1 fruit fly cellular context compared by ENCODE assay signal in genomic region chr3R:21632930-21633780, dm6.
A peak's percentile ranks its signal among the peaks of the same experiment; 100 is the strongest.
TF ChIP-seq lines count a peak whose summit lies in the region.

No protein-coding gene starts in this region.

TF ChIP-seq in whole organism, embryonic, 481 proteins besides CTCF, POLR2A, EP300 and RAD21 (continued from another document and continues in another):
- TF ChIP-seq H15 (GFP tag; IDR thresholded peaks at IDR 0.05; lab: Robert Waterston, UW) = no peak
- peak; percentile 8 for TF ChIP-seq odd (GFP tag; optimal IDR thresholded peaks at IDR 0.05; lab: Kevin White, UChicago)
- TF ChIP-seq CG13624 (GFP tag; optimal IDR thresholded peaks at IDR 0.05; lab: Kevin White, UChicago) = no peak
- TF ChIP-seq slbo (GFP tag; IDR thresholded peaks at IDR 0.05; lab: Robert Waterston, UW) = no peak
- TF ChIP-seq chn (GFP tag; optimal IDR thresholded peaks at IDR 0.05; lab: Kevin White, UChicago) = peak; percentile 29
- TF ChIP-seq CG1647 (GFP tag; optimal IDR thresholded peaks at IDR 0.05; lab: Kevin White, UChicago) = no peak
- peak; percentile 66 for TF ChIP-seq CG33557 (GFP tag; optimal IDR thresholded peaks at IDR 0.05; lab: Kevin White, UChicago)
- no peak for TF ChIP-seq ara (GFP tag; IDR thresholded peaks at IDR 0.05; lab: Robert Waterston, UW)
- peak; percentile 27 for TF ChIP-seq CG2120 (GFP tag; optimal IDR thresholded peaks at IDR 0.05; lab: Kevin White, UChicago)
- TF ChIP-seq Lim3 (GFP tag; IDR thresholded peaks at IDR 0.05; lab: Robert Waterston, UW) = no peak
- peak; percentile 64 for TF ChIP-seq CG11504 (tag; optimal IDR thresholded peaks at IDR 0.05; lab: Kevin White, UChicago)
- TF ChIP-seq Hmx (GFP tag; optimal IDR thresholded peaks at IDR 0.05; lab: Kevin White, UChicago) = no peak
- TF ChIP-seq tap (tag; optimal IDR thresholded peaks at IDR 0.05; lab: Kevin White, UChicago) = peak; percentile 64
- no peak for TF ChIP-seq Usf (GFP tag; optimal IDR thresholded peaks at IDR 0.05; lab: Kevin White, UChicago)
- no peak for TF ChIP-seq sqz (GFP tag; optimal IDR thresholded peaks at IDR 0.05; lab: Kevin White, UChicago)
- TF ChIP-seq HmgZ (tag; optimal IDR thresholded peaks at IDR 0.05; lab: Kevin White, UChicago) = no peak
- TF ChIP-seq CG12659 (GFP tag; optimal IDR thresholded peaks at IDR 0.05; lab: Kevin White, UChicago) = no peak
- peak; percentile 52 for TF ChIP-seq CG1529 (GFP tag; optimal IDR thresholded peaks at IDR 0.05; lab: Kevin White, UChicago)
- no peak for TF ChIP-seq Atf-2 (GFP tag; optimal IDR thresholded peaks at IDR 0.05; lab: Kevin White, UChicago)
- TF ChIP-seq CG17359 (tag; optimal IDR thresholded peaks at IDR 0.05; lab: Kevin White, UChicago) = peak; percentile 39
- TF ChIP-seq Meics (GFP tag; optimal IDR thresholded peaks at IDR 0.05; lab: Kevin White, UChicago) = no peak
- no peak for TF ChIP-seq trh (GFP tag; optimal IDR thresholded peaks at IDR 0.05; lab: Kevin White, UChicago)
- no peak for TF ChIP-seq Adf1 (GFP tag; IDR thresholded peaks at IDR 0.05; lab: Robert Waterston, UW)
- TF ChIP-seq gro (GFP tag; optimal IDR thresholded peaks at IDR 0.05; lab: Kevin White, UChicago) = no peak
- no peak for TF ChIP-seq usp (GFP tag; optimal IDR thresholded peaks at IDR 0.05; lab: Kevin White, UChicago)
- peak; percentile 44 for TF ChIP-seq CG6254 (GFP tag; optimal IDR thresholded peaks at IDR 0.05; lab: Kevin White, UChicago)
- TF ChIP-seq tna (GFP tag; IDR thresholded peaks at IDR 0.05; lab: Robert Waterston, UW; ENCODE audit: partially characterized antibody) = no peak
- TF ChIP-seq tio (GFP tag; optimal IDR thresholded peaks at IDR 0.05; lab: Kevin White, UChicago) = peak; percentile 26
- no peak for TF ChIP-seq jigr1 (GFP tag; IDR thresholded peaks at IDR 0.05; lab: Robert Waterston, UW)
- TF ChIP-seq tgo (GFP tag; IDR thresholded peaks at IDR 0.05; lab: Robert Waterston, UW) = no peak
- TF ChIP-seq ewg (GFP tag; optimal IDR thresholded peaks at IDR 0.05; lab: Kevin White, UChicago) = no peak
- TF ChIP-seq CG4360 (GFP tag; IDR thresholded peaks at IDR 0.05; lab: Robert Waterston, UW) = no peak
- TF ChIP-seq esg (GFP tag; conservative IDR thresholded peaks at IDR 0.05; lab: Robert Waterston, UW) = no peak
- peak in 1 of 2 experiments; percentile 52 for TF ChIP-seq crp (GFP tag; optimal IDR thresholded peaks at IDR 0.05; lab: Kevin White, UChicago)
- TF ChIP-seq unpg (GFP tag; optimal IDR thresholded peaks at IDR 0.05; lab: Kevin White, UChicago) = peak; percentile 36
- TF ChIP-seq ci (GFP tag; IDR thresholded peaks at IDR 0.05; lab: Robert Waterston, UW) = no peak
- TF ChIP-seq her (GFP tag; optimal IDR thresholded peaks at IDR 0.05; lab: Kevin White, UChicago) = no peak
- TF ChIP-seq Xrp1 (GFP tag; IDR thresholded peaks at IDR 0.05; lab: Robert Waterston, UW) = no peak
- no peak for TF ChIP-seq salm (tag; optimal IDR thresholded peaks at IDR 0.05; lab: Kevin White, UChicago)
- no peak for TF ChIP-seq CG2889 (GFP tag; IDR thresholded peaks at IDR 0.05; lab: Robert Waterston, UW)
- TF ChIP-seq CG10431 (GFP tag; optimal IDR thresholded peaks at IDR 0.05; lab: Kevin White, UChicago) = peak; percentile 63
- TF ChIP-seq sug (tag; optimal IDR thresholded peaks at IDR 0.05; lab: Kevin White, UChicago) = peak; percentile 10
- no peak for TF ChIP-seq slp2 (GFP tag; optimal IDR thresholded peaks at IDR 0.05; lab: Kevin White, UChicago)
- no peak for TF ChIP-seq CG7963 (GFP tag; IDR thresholded peaks at IDR 0.05; lab: Robert Waterston, UW; ENCODE audit: partially characterized antibody)
- no peak for TF ChIP-seq CkIIα-i1 (GFP tag; IDR thresholded peaks at IDR 0.05; lab: Robert Waterston, UW)
- TF ChIP-seq CG12236 (GFP tag; optimal IDR thresholded peaks at IDR 0.05; lab: Kevin White, UChicago) = no peak
- TF ChIP-seq knrl (GFP tag; IDR thresholded peaks at IDR 0.05; lab: Robert Waterston, UW; ENCODE audit: partially characterized antibody) = no peak
- peak; percentile 78 for TF ChIP-seq gem (tag; optimal IDR thresholded peaks at IDR 0.05; lab: Kevin White, UChicago)
- no peak for TF ChIP-seq twi (tag; optimal IDR thresholded peaks at IDR 0.05; lab: Kevin White, UChicago)
- no peak for TF ChIP-seq ham (GFP tag; IDR thresholded peaks at IDR 0.05; lab: Robert Waterston, UW)
- TF ChIP-seq p53 (GFP tag; optimal IDR thresholded peaks at IDR 0.05; lab: Kevin White, UChicago) = no peak
- no peak for TF ChIP-seq jing (GFP tag; optimal IDR thresholded peaks at IDR 0.05; lab: Kevin White, UChicago)
- no peak for TF ChIP-seq CG11696 (GFP tag; IDR thresholded peaks at IDR 0.05; lab: Robert Waterston, UW)
- no peak for TF ChIP-seq Tbp (GFP tag; optimal IDR thresholded peaks at IDR 0.05; lab: Kevin White, UChicago)
- TF ChIP-seq CG10543 (GFP tag; optimal IDR thresholded peaks at IDR 0.05; lab: Kevin White, UChicago) = no peak
- no peak for TF ChIP-seq bab2 (GFP tag; optimal IDR thresholded peaks at IDR 0.05; lab: Kevin White, UChicago)
- no peak for TF ChIP-seq CG3065 (GFP tag; optimal IDR thresholded peaks at IDR 0.05; lab: Kevin White, UChicago)
- peak; percentile 14 for TF ChIP-seq CG2875 (GFP tag; optimal IDR thresholded peaks at IDR 0.05; lab: Kevin White, UChicago)
- TF ChIP-seq CG12219 (GFP tag; optimal IDR thresholded peaks at IDR 0.05; lab: Kevin White, UChicago) = no peak
- no peak for TF ChIP-seq CG12744 (GFP tag; optimal IDR thresholded peaks at IDR 0.05; lab: Kevin White, UChicago)
- TF ChIP-seq h (optimal IDR thresholded peaks at IDR 0.05; lab: Kevin White, UChicago) = no peak
- no peak for TF ChIP-seq ab (GFP tag; optimal IDR thresholded peaks at IDR 0.05; lab: Kevin White, UChicago)
- peak; percentile 97 for TF ChIP-seq Blimp-1 (GFP tag; optimal IDR thresholded peaks at IDR 0.05; lab: Kevin White, UChicago)
- no peak for TF ChIP-seq fd102C (GFP tag; optimal IDR thresholded peaks at IDR 0.05; lab: Kevin White, UChicago)
- TF ChIP-seq CG43689 (GFP tag; IDR thresholded peaks at IDR 0.05; lab: Robert Waterston, UW) = no peak
- TF ChIP-seq CG15479 (GFP tag; optimal IDR thresholded peaks at IDR 0.05; lab: Kevin White, UChicago) = no peak
- no peak for TF ChIP-seq CG6791 (GFP tag; IDR thresholded peaks at IDR 0.05; lab: Robert Waterston, UW; ENCODE audit: partially characterized antibody)
- no peak for TF ChIP-seq crc (GFP tag; optimal IDR thresholded peaks at IDR 0.05; lab: Kevin White, UChicago)
- no peak for TF ChIP-seq CG8281 (tag; optimal IDR thresholded peaks at IDR 0.05; lab: Kevin White, UChicago)
- no peak for TF ChIP-seq Bdp1 (GFP tag; optimal IDR thresholded peaks at IDR 0.05; lab: Kevin White, UChicago)
- TF ChIP-seq ftz-f1 (GFP tag; optimal IDR thresholded peaks at IDR 0.05; lab: Kevin White, UChicago) = no peak
- TF ChIP-seq shn (GFP tag; optimal IDR thresholded peaks at IDR 0.05; lab: Kevin White, UChicago) = no peak
- no peak for TF ChIP-seq insv (GFP tag; optimal IDR thresholded peaks at IDR 0.05; lab: Kevin White, UChicago)
- no peak for TF ChIP-seq TFAM (GFP tag; optimal IDR thresholded peaks at IDR 0.05; lab: Kevin White, UChicago)
- no peak for TF ChIP-seq Opbp (GFP tag; IDR thresholded peaks at IDR 0.05; lab: Robert Waterston, UW; ENCODE audit: partially characterized antibody)
- TF ChIP-seq kah (GFP tag; optimal IDR thresholded peaks at IDR 0.05; lab: Kevin White, UChicago) = no peak
- no peak for TF ChIP-seq BtbVII (GFP tag; optimal IDR thresholded peaks at IDR 0.05; lab: Kevin White, UChicago)
- TF ChIP-seq chm (GFP tag; IDR thresholded peaks at IDR 0.05; lab: Robert Waterston, UW) = no peak
- no peak for TF ChIP-seq NK7.1 (GFP tag; optimal IDR thresholded peaks at IDR 0.05; lab: Kevin White, UChicago)
- TF ChIP-seq fd96Cb (tag; optimal IDR thresholded peaks at IDR 0.05; lab: Kevin White, UChicago) = peak; percentile 38
- TF ChIP-seq HLHmδ (GFP tag; optimal IDR thresholded peaks at IDR 0.05; lab: Kevin White, UChicago) = peak; percentile 67
- no peak for TF ChIP-seq sob (GFP tag; IDR thresholded peaks at IDR 0.05; lab: Robert Waterston, UW)
- TF ChIP-seq pb (GFP tag; optimal IDR thresholded peaks at IDR 0.05; lab: Kevin White, UChicago) = no peak
- no peak for TF ChIP-seq C15 (GFP tag; IDR thresholded peaks at IDR 0.05; lab: Robert Waterston, UW)
- peak; percentile 8 for TF ChIP-seq psq (GFP tag; optimal IDR thresholded peaks at IDR 0.05; lab: Kevin White, UChicago)
- TF ChIP-seq Dp (GFP tag; optimal IDR thresholded peaks at IDR 0.05; lab: Kevin White, UChicago) = no peak
- no peak for TF ChIP-seq Scr (GFP tag; IDR thresholded peaks at IDR 0.05; lab: Robert Waterston, UW; ENCODE audit: partially characterized antibody)
- TF ChIP-seq Nf-YB (GFP tag; optimal IDR thresholded peaks at IDR 0.05; lab: Kevin White, UChicago) = peak; percentile 20
- TF ChIP-seq GATAe (GFP tag; conservative IDR thresholded peaks at IDR 0.05; lab: Robert Waterston, UW) = no peak
- TF ChIP-seq CG14050 (GFP tag; IDR thresholded peaks at IDR 0.05; lab: Robert Waterston, UW) = no peak
- TF ChIP-seq Lpt (GFP tag; optimal IDR thresholded peaks at IDR 0.05; lab: Kevin White, UChicago) = no peak
- peak; percentile 28 for TF ChIP-seq CG17912 (GFP tag; optimal IDR thresholded peaks at IDR 0.05; lab: Kevin White, UChicago)
- no peak for TF ChIP-seq CG11085 (GFP tag; IDR thresholded peaks at IDR 0.05; lab: Robert Waterston, UW)
- TF ChIP-seq eve (GFP tag; optimal IDR thresholded peaks at IDR 0.05; lab: Kevin White, UChicago) = peak in 1 of 2 experiments; percentile 70
- TF ChIP-seq CG31224 (GFP tag; IDR thresholded peaks at IDR 0.05; lab: Robert Waterston, UW) = no peak
- no peak for TF ChIP-seq ttk (GFP tag; IDR thresholded peaks at IDR 0.05; lab: Robert Waterston, UW)
- TF ChIP-seq CG8290 (GFP tag; optimal IDR thresholded peaks at IDR 0.05; lab: Kevin White, UChicago) = peak; percentile 8
- peak in 1 of 2 experiments; percentile 51 for TF ChIP-seq CG8290 (tag; optimal IDR thresholded peaks at IDR 0.05; lab: Kevin White, UChicago)
- no peak for TF ChIP-seq hb (GFP tag; IDR thresholded peaks at IDR 0.05; lab: Robert Waterston, UW; ENCODE audit: partially characterized antibody)
- TF ChIP-seq peb (GFP tag; IDR thresholded peaks at IDR 0.05; lab: Robert Waterston, UW) = no peak
- TF ChIP-seq dan (GFP tag; IDR thresholded peaks at IDR 0.05; lab: Robert Waterston, UW) = no peak
- no peak for TF ChIP-seq schlank (tag; optimal IDR thresholded peaks at IDR 0.05; lab: Kevin White, UChicago)
- no peak for TF ChIP-seq CG3281 (GFP tag; optimal IDR thresholded peaks at IDR 0.05; lab: Kevin White, UChicago)
- no peak for TF ChIP-seq CG30431 (GFP tag; optimal IDR thresholded peaks at IDR 0.05; lab: Kevin White, UChicago)
- TF ChIP-seq Sry-β (GFP tag; optimal IDR thresholded peaks at IDR 0.05; lab: Kevin White, UChicago) = no peak
- TF ChIP-seq Side (GFP tag; optimal IDR thresholded peaks at IDR 0.05; lab: Kevin White, UChicago) = no peak
- no peak for TF ChIP-seq NC2β (GFP tag; optimal IDR thresholded peaks at IDR 0.05; lab: Kevin White, UChicago)
- TF ChIP-seq Ravus (GFP tag; IDR thresholded peaks at IDR 0.05; lab: Robert Waterston, UW) = no peak
- no peak for TF ChIP-seq wdn (GFP tag; IDR thresholded peaks at IDR 0.05; lab: Robert Waterston, UW)
- no peak for TF ChIP-seq pho (GFP tag; optimal IDR thresholded peaks at IDR 0.05; lab: Kevin White, UChicago)
- no peak for TF ChIP-seq dm (GFP tag; optimal IDR thresholded peaks at IDR 0.05; lab: Kevin White, UChicago)
- TF ChIP-seq Stat92E (GFP tag; optimal IDR thresholded peaks at IDR 0.05; lab: Kevin White, UChicago) = no peak
- no peak for TF ChIP-seq fru (optimal IDR thresholded peaks at IDR 0.05; lab: Kevin White, UChicago)
- no peak for TF ChIP-seq row (GFP tag; IDR thresholded peaks at IDR 0.05; lab: Robert Waterston, UW)
- peak; percentile 12 for TF ChIP-seq MTF-1 (GFP tag; optimal IDR thresholded peaks at IDR 0.05; lab: Kevin White, UChicago; ENCODE audit: borderline replicate concordance)
- peak; percentile 74 for TF ChIP-seq BEAF-32 (GFP tag; optimal IDR thresholded peaks at IDR 0.05; lab: Kevin White, UChicago)
- TF ChIP-seq org-1 (GFP tag; optimal IDR thresholded peaks at IDR 0.05; lab: Kevin White, UChicago) = no peak
- no peak for TF ChIP-seq CG32772 (GFP tag; IDR thresholded peaks at IDR 0.05; lab: Robert Waterston, UW)
- TF ChIP-seq Taf1 (GFP tag; IDR thresholded peaks at IDR 0.05; lab: Robert Waterston, UW) = no peak
- no peak for TF ChIP-seq abd-A (tag; optimal IDR thresholded peaks at IDR 0.05; lab: Kevin White, UChicago)
- peak; percentile 27 for TF ChIP-seq Oli (tag; optimal IDR thresholded peaks at IDR 0.05; lab: Kevin White, UChicago)
- TF ChIP-seq CG1603 (tag; optimal IDR thresholded peaks at IDR 0.05; lab: Kevin White, UChicago) = no peak
- peak; percentile 65 for TF ChIP-seq CG10979 (tag; optimal IDR thresholded peaks at IDR 0.05; lab: Kevin White, UChicago)
- TF ChIP-seq CG4328 (GFP tag; optimal IDR thresholded peaks at IDR 0.05; lab: Kevin White, UChicago) = no peak
- no peak for TF ChIP-seq CG31388 (GFP tag; optimal IDR thresholded peaks at IDR 0.05; lab: Kevin White, UChicago)
- no peak for TF ChIP-seq danr (GFP tag; IDR thresholded peaks at IDR 0.05; lab: Robert Waterston, UW)
- no peak for TF ChIP-seq CG7786 (GFP tag; optimal IDR thresholded peaks at IDR 0.05; lab: Kevin White, UChicago)
- TF ChIP-seq grau (tag; optimal IDR thresholded peaks at IDR 0.05; lab: Kevin White, UChicago) = peak; percentile 55
- TF ChIP-seq CG34376 (GFP tag; optimal IDR thresholded peaks at IDR 0.05; lab: Kevin White, UChicago) = peak; percentile 63
- TF ChIP-seq Hr78 (GFP tag; optimal IDR thresholded peaks at IDR 0.05; lab: Kevin White, UChicago) = peak in 1 of 2 experiments; percentile 40
- TF ChIP-seq CG1832 (GFP tag; optimal IDR thresholded peaks at IDR 0.05; lab: Kevin White, UChicago) = no peak
- TF ChIP-seq nmo (GFP tag; optimal IDR thresholded peaks at IDR 0.05; lab: Kevin White, UChicago) = peak; percentile 63
- TF ChIP-seq sens-2 (GFP tag; IDR thresholded peaks at IDR 0.05; lab: Robert Waterston, UW) = no peak
- TF ChIP-seq Dek (tag; optimal IDR thresholded peaks at IDR 0.05; lab: Kevin White, UChicago) = peak; percentile 48
- no peak for TF ChIP-seq Aef1 (GFP tag; IDR thresholded peaks at IDR 0.05; lab: Robert Waterston, UW)
- no peak for TF ChIP-seq Ptx1 (GFP tag; IDR thresholded peaks at IDR 0.05; lab: Robert Waterston, UW)
- TF ChIP-seq CG2678 (tag; optimal IDR thresholded peaks at IDR 0.05; lab: Kevin White, UChicago) = peak; percentile 66
- no peak for TF ChIP-seq gce (GFP tag; IDR thresholded peaks at IDR 0.05; lab: Robert Waterston, UW)
- no peak for TF ChIP-seq CG3726 (GFP tag; IDR thresholded peaks at IDR 0.05; lab: Robert Waterston, UW)
- no peak for TF ChIP-seq Nf-YA (GFP tag; IDR thresholded peaks at IDR 0.05; lab: Robert Waterston, UW)
